Worm (Caenorhabditis elegans) whole organism, L4 larva: ENCODE data around the gene K08E4.2.

Experiments
- F37D6.2 ChIP-seq: sonication (generic microtip); optimal IDR thresholded peaks from 2 replicates; lab custom pipeline; 2016; ENCODE audit warnings: mild to moderate bottlenecking, missing genetic modification characterization, missing compliant biosample characterization
- F44E2.7 ChIP-seq: fragments of 200-800 bp; sonication (Bioruptor generic); IDR thresholded peaks from 2 replicates; pipeline ENCODE4 v2.1.2; 2022; ENCODE audit warnings: missing genetic modification characterization, missing compliant biosample characterization
- Y105C5A.15 ChIP-seq: fragments of 200-800 bp; sonication (Bioruptor generic); IDR thresholded peaks from 2 replicates; pipeline ENCODE4 v1.3.6; 2022; ENCODE audit warnings: missing genetic modification characterization, missing compliant biosample characterization
- Y48G9A.11 ChIP-seq: fragments of 200-800 bp; sonication (Bioruptor generic); IDR thresholded peaks from 2 replicates; pipeline ENCODE4 v1.3.6; 2022; ENCODE audit warnings: missing genetic modification reagents, missing genetic modification characterization, missing compliant biosample characterization
- Y5F2A.4 ChIP-seq: fragments of 200-800 bp; sonication (Bioruptor generic); optimal IDR thresholded peaks from 2 replicates; lab custom pipeline; 2018; ENCODE audit warnings: mild to moderate bottlenecking, missing genetic modification characterization, missing compliant biosample characterization
- aha-1 ChIP-seq: fragments of 150-350 bp; peaks from one replicate; lab custom pipeline; 2014; ENCODE audit warnings: missing biosample characterization, missing genetic modification characterization
- ceh-20 ChIP-seq: fragments of 200-800 bp; sonication (Bioruptor generic); IDR thresholded peaks from 2 replicates; pipeline ENCODE4 v1.3.6; 2022; ENCODE audit warnings: missing genetic modification reagents, missing genetic modification characterization, missing compliant biosample characterization
- daf-16 ChIP-seq, 3 experiments: sonication (generic microtip); optimal IDR thresholded peaks; 2 replicates each; lab custom pipeline; 2016 to 2017; ENCODE audit warnings: missing genetic modification characterization in 3 of 3, missing genetic modification reagents in 3 of 3, mild to moderate bottlenecking in 2 of 3, missing compliant biosample characterization in 2 of 3, missing biosample characterization in 1 of 3, moderate library complexity in 1 of 3
- daf-19 ChIP-seq: fragments of 200-800 bp; sonication (Bioruptor generic); conservative IDR thresholded peaks from 2 replicates; pipeline ENCODE4 v1.3.6; 2022; ENCODE audit warnings: missing genetic modification characterization, missing compliant biosample characterization
- dmd-6 ChIP-seq: fragments of 200-800 bp; sonication (Bioruptor generic); IDR thresholded peaks from 2 replicates; pipeline ENCODE4 v1.3.6; 2022; ENCODE audit warnings: missing genetic modification reagents, missing genetic modification characterization, missing compliant biosample characterization
- dve-1 ChIP-seq: sonication (generic microtip); optimal IDR thresholded peaks from 2 replicates; lab custom pipeline; 2017; ENCODE audit warnings: antibody characterized with exemption, mild to moderate bottlenecking, missing genetic modification characterization, missing compliant biosample characterization; ENCODE audit not compliant: insufficient read depth
- egl-27 ChIP-seq: sonication (generic microtip); optimal IDR thresholded peaks from 3 replicates; lab custom pipeline; 2017; ENCODE audit warnings: missing biosample characterization, missing genetic modification reagents, missing genetic modification characterization
- egl-43 ChIP-seq: fragments of 200-800 bp; sonication (Bioruptor generic); IDR thresholded peaks from 2 replicates; pipeline ENCODE4 v1.3.6; 2022; ENCODE audit warnings: missing genetic modification reagents, missing genetic modification characterization, missing compliant biosample characterization
- gei-8 ChIP-seq: fragments of 200-800 bp; sonication (Bioruptor generic); optimal IDR thresholded peaks from 2 replicates; lab custom pipeline; 2018; ENCODE audit warnings: mild to moderate bottlenecking, missing genetic modification characterization, missing compliant biosample characterization
- hlh-30 ChIP-seq: sonication (generic microtip); optimal IDR thresholded peaks from 2 replicates; lab custom pipeline; 2017; ENCODE audit warnings: antibody characterized with exemption, mild to moderate bottlenecking, missing genetic modification characterization, missing compliant biosample characterization; ENCODE audit not compliant: insufficient read depth
- jun-1 ChIP-seq: fragments of 150-350 bp; optimal IDR thresholded peaks from 2 replicates; lab custom pipeline; 2014; ENCODE audit warnings: missing biosample characterization, missing genetic modification reagents, missing genetic modification characterization
- lin-1 ChIP-seq: fragments of 200-800 bp; sonication (Bioruptor generic); IDR thresholded peaks from 2 replicates; pipeline ENCODE4 v1.3.6; 2022; ENCODE audit warnings: missing genetic modification reagents, missing genetic modification characterization, missing compliant biosample characterization
- lin-13 ChIP-seq: fragments of 150-350 bp; optimal IDR thresholded peaks from 2 replicates; lab custom pipeline; 2014; ENCODE audit warnings: missing biosample characterization, missing genetic modification reagents, missing genetic modification characterization
- lin-39 ChIP-seq: fragments of 150-350 bp; optimal IDR thresholded peaks from 2 replicates; lab custom pipeline; 2014; ENCODE audit warnings: missing biosample characterization, missing genetic modification reagents, missing genetic modification characterization
- madf-5 ChIP-seq, 2 experiments: fragments of 200-800 bp; sonication (Bioruptor generic); IDR thresholded peaks; 2 replicates each; pipeline ENCODE4 v1.3.6; 2022; ENCODE audit warnings: missing compliant biosample characterization in 2 of 2, missing genetic modification characterization in 2 of 2
- madf-9 ChIP-seq: fragments of 200-800 bp; sonication (Bioruptor generic); conservative IDR thresholded peaks from 2 replicates; pipeline ENCODE4 v1.3.6; 2022; ENCODE audit warnings: missing genetic modification reagents, missing genetic modification characterization, missing compliant biosample characterization
- mdl-1 ChIP-seq, 2 experiments: fragments of 150-350 bp in 1 of 2; sonication (generic microtip) in 1 of 2; optimal IDR thresholded peaks; 2 replicates each; lab custom pipeline; 2014 to 2017; ENCODE audit warnings: missing biosample characterization in 2 of 2, missing genetic modification characterization in 2 of 2
- mdt-29 ChIP-seq: fragments of 200-800 bp; sonication (Bioruptor generic); IDR thresholded peaks from 2 replicates; pipeline ENCODE4 v1.3.6; 2022; ENCODE audit warnings: missing genetic modification reagents, missing genetic modification characterization, missing compliant biosample characterization
- mep-1 ChIP-seq: fragments of 150-350 bp; sonication (generic microtip); optimal IDR thresholded peaks from 3 replicates; lab custom pipeline; 2014; ENCODE audit warnings: missing biosample characterization, missing genetic modification characterization
- mes-2 ChIP-seq: sonication (generic microtip); optimal IDR thresholded peaks from 2 replicates; lab custom pipeline; 2016; ENCODE audit warnings: missing genotype, mild to moderate bottlenecking, missing genetic modification characterization, missing compliant biosample characterization; ENCODE audit not compliant: poor library complexity, severe bottlenecking
- mxl-2 ChIP-seq: fragments of 200-800 bp; sonication (Bioruptor generic); conservative IDR thresholded peaks from 2 replicates; pipeline ENCODE4 v1.3.6; 2022; ENCODE audit warnings: missing genetic modification reagents, missing genetic modification characterization, missing compliant biosample characterization
- nhr-102 ChIP-seq: sonication (generic microtip); optimal IDR thresholded peaks from 2 replicates; lab custom pipeline; 2016; ENCODE audit warnings: mild to moderate bottlenecking, missing genetic modification characterization, moderate library complexity, missing compliant biosample characterization
- nhr-11 ChIP-seq: fragments of 150-350 bp; optimal IDR thresholded peaks from 2 replicates; lab custom pipeline; 2014; ENCODE audit warnings: missing biosample characterization, missing genetic modification characterization
- nhr-237 ChIP-seq: sonication (generic microtip); optimal IDR thresholded peaks from 2 replicates; lab custom pipeline; 2017; ENCODE audit warnings: missing biosample characterization, missing genetic modification characterization
- nhr-25 ChIP-seq: sonication (generic microtip); optimal IDR thresholded peaks from 2 replicates; lab custom pipeline; 2017; ENCODE audit warnings: missing genetic modification characterization, mild to moderate bottlenecking, missing compliant biosample characterization, antibody characterized with exemption, moderate library complexity, borderline replicate concordance; ENCODE audit not compliant: insufficient read depth
- nhr-28 ChIP-seq: fragments of 150-350 bp; optimal IDR thresholded peaks from 2 replicates; lab custom pipeline; 2014; ENCODE audit warnings: missing biosample characterization, missing genetic modification characterization
- nhr-41 ChIP-seq: fragments of 200-800 bp; sonication (Bioruptor generic); IDR thresholded peaks from 2 replicates; pipeline ENCODE4 v1.3.6; 2022; ENCODE audit warnings: missing genetic modification reagents, missing genetic modification characterization, missing compliant biosample characterization
- nhr-77 ChIP-seq: fragments of 150-350 bp; optimal IDR thresholded peaks from 2 replicates; lab custom pipeline; 2014; ENCODE audit warnings: missing biosample characterization, missing genetic modification characterization
- php-3 ChIP-seq: fragments of 200-800 bp; sonication (Bioruptor generic); IDR thresholded peaks from 2 replicates; pipeline ENCODE4 v1.3.6; 2022; ENCODE audit warnings: missing genetic modification reagents, missing genetic modification characterization, missing compliant biosample characterization
- pqm-1 ChIP-seq: sonication (generic microtip); optimal IDR thresholded peaks from 2 replicates; lab custom pipeline; 2017; ENCODE audit warnings: missing biosample characterization, missing genetic modification characterization
- rbr-2 ChIP-seq: sonication (generic microtip); optimal IDR thresholded peaks from 2 replicates; lab custom pipeline; 2016; ENCODE audit warnings: missing genotype, missing genetic modification characterization, missing compliant biosample characterization
- saeg-2 ChIP-seq: fragments of 200-800 bp; sonication (Bioruptor generic); IDR thresholded peaks from 2 replicates; pipeline ENCODE4 v1.3.6; 2022; ENCODE audit warnings: missing genetic modification reagents, missing genetic modification characterization, missing compliant biosample characterization
- set-16 ChIP-seq: fragments of 200-800 bp; sonication (Bioruptor generic); IDR thresholded peaks from 2 replicates; pipeline ENCODE4 v1.3.6; 2022; ENCODE audit warnings: missing genetic modification reagents, missing genetic modification characterization, missing compliant biosample characterization
- tag-97 ChIP-seq: fragments of 200-800 bp; sonication (Bioruptor generic); IDR thresholded peaks from 2 replicates; pipeline ENCODE4 v1.3.6; 2022; ENCODE audit warnings: missing genetic modification characterization, missing compliant biosample characterization
- unc-130 ChIP-seq: sonication (generic microtip); optimal IDR thresholded peaks from 2 replicates; lab custom pipeline; 2016; ENCODE audit warnings: missing genetic modification reagents, missing genetic modification characterization, missing compliant biosample characterization
- unc-39 ChIP-seq: sonication (generic microtip); optimal IDR thresholded peaks from 2 replicates; lab custom pipeline; 2017; ENCODE audit warnings: missing biosample characterization, missing genetic modification characterization
- unc-62 ChIP-seq, 3 experiments: fragments of 150-350 bp in 1 of 3; sonication (generic microtip); optimal IDR thresholded peaks in 2 of 3; peaks in 1 of 3; 1 replicate in 1 of 3; 2 replicates in 2 of 3; lab custom pipeline; 2014 to 2017; ENCODE audit warnings: missing biosample characterization in 3 of 3, missing genetic modification characterization in 3 of 3, missing genetic modification reagents in 3 of 3, missing genotype in 1 of 3
- zip-2 ChIP-seq: fragments of 150-350 bp; optimal IDR thresholded peaks from 2 replicates; lab custom pipeline; 2014; ENCODE audit warnings: missing biosample characterization, missing genetic modification characterization
- ztf-7 ChIP-seq: fragments of 150-350 bp; optimal IDR thresholded peaks from 2 replicates; lab custom pipeline; 2014; ENCODE audit warnings: missing biosample characterization, missing genetic modification characterization

The K08E4.2 gene

ce11 chrIV:12035422-12035821, 21.0 kb downstream of the K08E4.2 start:
- TF ChIP-seq nhr-102 (tag; lab: Kevin White, UChicago) (peak; percentile 0), lin-1 (GFP tag; lab: Robert Waterston, UW) (no peak), mdt-29 (GFP tag; lab: Robert Waterston, UW) (no peak), Y5F2A.4 (GFP tag; lab: Kevin White, UChicago) (peak; percentile 39), aha-1 (tag; lab: Kevin White, UChicago) (peak; percentile 94)

- TF ChIP-seq egl-43 (peak; percentile 34; the same call in 1 of the 2 replicates), set-16 (GFP tag; lab: Robert Waterston, UW) (peak; percentile 15), aha-1 (tag; lab: Kevin White, UChicago) (peak; percentile 62), egl-27 (tag; lab: Kevin White, UChicago) (no peak), F44E2.7 (GFP tag; lab: Robert Waterston, UW) (no peak), nhr-77 (tag; lab: Kevin White, UChicago) (no peak)
Observed at ce11 chrIV:12034776-12035175, 21.7 kb downstream of the K08E4.2 start.

- TF ChIP-seq Y105C5A.15 (GFP tag; lab: Robert Waterston, UW) (no peak), lin-13 (GFP tag; lab: Kevin White, UChicago) (no peak), gei-8 (GFP tag; lab: Kevin White, UChicago) (no peak), Y48G9A.11 (GFP tag; lab: Robert Waterston, UW) (no peak), unc-62 (GFP tag; optimal IDR thresholded peaks at IDR 0.05 in 1 of 2; lab: Kevin White, UChicago) (no peak), unc-62 (tag; optimal IDR thresholded peaks at IDR 0.05; lab: Kevin White, UChicago) (no peak), daf-19 (no peak), nhr-77 (tag; lab: Kevin White, UChicago) (peak; percentile 32), dve-1 (peak; percentile 40), set-16 (GFP tag; lab: Robert Waterston, UW) (no peak), hlh-30 (tag; lab: Kevin White, UChicago) (peak; percentile 36), dmd-6 (no peak), mep-1 (tag; lab: Kevin White, UChicago) (no peak), nhr-11 (tag; lab: Kevin White, UChicago) (no peak), daf-16 (GFP tag; optimal IDR thresholded peaks at IDR 0.05; lab: Kevin White, UChicago) (no peak), daf-16 (tag; optimal IDR thresholded peaks at IDR 0.05; lab: Kevin White, UChicago) (peak; percentile 20), unc-130 (no peak), egl-27 (tag; lab: Kevin White, UChicago) (no peak)
Observed at ce11 chrIV:12033985-12034384, 22.5 kb downstream of the K08E4.2 start, which contains the start of gene sqst-1. Gene sqst-1, plus strand, starts transcription at chrIV:12034282.

ce11 chrIV:12032383-12032782, 24.1 kb downstream of the K08E4.2 start:
- TF ChIP-seq saeg-2 (peak; percentile 66), pqm-1 (tag; lab: Kevin White, UChicago) (peak; percentile 95), rbr-2 (tag; lab: Kevin White, UChicago) (peak; percentile 83), nhr-237 (tag; lab: Kevin White, UChicago) (no peak), madf-5 (GFP tag; IDR thresholded peaks at IDR 0.05; lab: Robert Waterston, UW) (no peak), ceh-20 (peak; percentile 73), tag-97 (GFP tag; lab: Robert Waterston, UW) (no peak), php-3 (GFP tag; lab: Robert Waterston, UW) (peak; percentile 77), lin-39 (tag; lab: Kevin White, UChicago) (no peak), Y5F2A.4 (GFP tag; lab: Kevin White, UChicago) (no peak), nhr-41 (GFP tag; lab: Robert Waterston, UW) (peak; percentile 20; the same call in 1 of the 2 replicates), F37D6.2 (tag; lab: Kevin White, UChicago) (peak; percentile 23), mxl-2 (GFP tag; lab: Robert Waterston, UW) (no peak), zip-2 (tag; lab: Kevin White, UChicago) (peak; percentile 65), unc-39 (no peak), mes-2 (tag; lab: Kevin White, UChicago) (peak; percentile 74), daf-16 (GFP tag; optimal IDR thresholded peaks at IDR 0.05; lab: Kevin White, UChicago) (peak; percentile 58 to 67), daf-16 (tag; optimal IDR thresholded peaks at IDR 0.05; lab: Kevin White, UChicago) (peak; percentile 93), madf-9 (GFP tag; lab: Robert Waterston, UW) (no peak), ztf-7 (tag; lab: Kevin White, UChicago) (peak; percentile 90), mdl-1 (tag; optimal IDR thresholded peaks at IDR 0.05; lab: Kevin White, UChicago) (peak in 1 of 2 experiments; percentile 70), nhr-25 (tag; lab: Kevin White, UChicago) (peak; percentile 28), jun-1 (tag; lab: Kevin White, UChicago) (peak; percentile 86), nhr-28 (tag; lab: Kevin White, UChicago) (peak; percentile 89)
